Fruit fly (Drosophila melanogaster) whole organism, larva: ENCODE data around the gene CG15059.

Experiments
- noc ChIP-seq: fragments of 200-800 bp; sonication (Bioruptor generic); optimal IDR thresholded peaks from 3 replicates; lab custom pipeline; 2019; ENCODE audit warnings: missing biosample characterization, mild to moderate bottlenecking, missing genetic modification characterization, moderate library complexity

CG15059 gene

dm6 chrX:18263382-18263781 lies 4.1 kb upstream of the CG15059 start:
- TF ChIP-seq noc (tag; lab: Kevin White, UChicago) = no peak

dm6 chrX:18262151-18262550 lies 2.8 kb upstream of the CG15059 start:
- TF ChIP-seq noc (tag; lab: Kevin White, UChicago) = no peak

dm6 chrX:18261494-18261893 lies 2.2 kb upstream of the CG15059 start:
- no peak for TF ChIP-seq noc (tag; lab: Kevin White, UChicago)

- TF ChIP-seq noc (tag; lab: Kevin White, UChicago) = no peak
These were observed 750 bp upstream of the CG15059 start for dm6 chrX:18259984-18260550.

dm6 chrX:18256244-18256885 lies 3.0 kb downstream of the CG15059 start:
- TF ChIP-seq noc (tag; lab: Kevin White, UChicago) = no peak

dm6 chrX:18254465-18254864 lies 4.9 kb downstream of the CG15059 start:
- no peak for TF ChIP-seq noc (tag; lab: Kevin White, UChicago)

- TF ChIP-seq noc (tag; lab: Kevin White, UChicago) = no peak
These were observed 5.5 kb downstream of the CG15059 start for dm6 chrX:18253773-18254172.

dm6 chrX:18251910-18252309 lies 7.4 kb downstream of the CG15059 start:
- TF ChIP-seq noc (tag; lab: Kevin White, UChicago) = no peak

dm6 chrX:18248267-18248666 lies 11.1 kb downstream of the CG15059 start:
- no peak for TF ChIP-seq noc (tag; lab: Kevin White, UChicago)

- no peak for TF ChIP-seq noc (tag; lab: Kevin White, UChicago)
These were observed 12.5 kb downstream of the CG15059 start for dm6 chrX:18246842-18247241.

dm6 chrX:18245182-18245581 lies 14.1 kb downstream of the CG15059 start:
- TF ChIP-seq noc (tag; lab: Kevin White, UChicago) = no peak

dm6 chrX:18243376-18244272 lies 15.7 kb downstream of the CG15059 start:
- no peak for TF ChIP-seq noc (tag; lab: Kevin White, UChicago)

- no peak for TF ChIP-seq noc (tag; lab: Kevin White, UChicago)
These were observed 16.2 kb downstream of the CG15059 start, which contains the start of gene upd2 for dm6 chrX:18243184-18243375. TSS of gene upd2 (minus strand) at chrX:18243284.

dm6 chrX:18241267-18241666 lies 18.1 kb downstream of the CG15059 start:
- no peak for TF ChIP-seq noc (tag; lab: Kevin White, UChicago)

- TF ChIP-seq noc (tag; lab: Kevin White, UChicago) = no peak
These were observed 20.0 kb downstream of the CG15059 start for dm6 chrX:18239301-18239700.

- no peak for TF ChIP-seq noc (tag; lab: Kevin White, UChicago)
These were observed 20.9 kb downstream of the CG15059 start for dm6 chrX:18238449-18238848.

- no peak for TF ChIP-seq noc (tag; lab: Kevin White, UChicago)
These were observed 21.4 kb downstream of the CG15059 start for dm6 chrX:18237886-18238285.
